Fruit fly (Drosophila melanogaster) whole organism, adult: ENCODE measurements around the gene CG34310.

Experiments
- CG14711 ChIP-seq: fragments of 200-800 bp; sonication (Bioruptor generic); optimal IDR thresholded peaks from 2 replicates; lab custom pipeline; 2018; ENCODE audit warnings: missing biosample characterization, mild to moderate bottlenecking, missing genetic modification characterization, moderate library complexity
- CG1620 ChIP-seq: fragments of 200-800 bp; sonication (Bioruptor generic); optimal IDR thresholded peaks from 2 replicates; lab custom pipeline; 2016; ENCODE audit warnings: missing biosample characterization, missing genetic modification characterization
- CG33017 ChIP-seq: fragments of 200-800 bp; sonication (Bioruptor generic); optimal IDR thresholded peaks from 2 replicates; lab custom pipeline; 2018; ENCODE audit warnings: missing biosample characterization, mild to moderate bottlenecking, missing genetic modification characterization, moderate library complexity
- CG5204 ChIP-seq: fragments of 200-800 bp; sonication (Bioruptor generic); optimal IDR thresholded peaks from 2 replicates; lab custom pipeline; 2016; ENCODE audit warnings: missing biosample characterization, missing genetic modification characterization
- Clk ChIP-seq: fragments of 200-800 bp; sonication (Bioruptor generic); optimal IDR thresholded peaks from 2 replicates; lab custom pipeline; 2017; ENCODE audit warnings: missing biosample characterization, missing genetic modification characterization
- Hr96 ChIP-seq: fragments of 200-800 bp; sonication (Bioruptor generic); optimal IDR thresholded peaks from 2 replicates; lab custom pipeline; 2016; ENCODE audit warnings: missing biosample characterization, missing genetic modification characterization
- Mnt ChIP-seq: fragments of 200-800 bp; sonication (Bioruptor generic); optimal IDR thresholded peaks from 2 replicates; lab custom pipeline; 2016; ENCODE audit warnings: missing biosample characterization, mild to moderate bottlenecking, missing genetic modification characterization
- cic ChIP-seq: fragments of 200-800 bp; sonication (Bioruptor generic); optimal IDR thresholded peaks from 2 replicates; lab custom pipeline; 2017; ENCODE audit warnings: missing biosample characterization, mild to moderate bottlenecking, missing genetic modification characterization, moderate library complexity
- cnc ChIP-seq, 2 experiments: fragments of >200 bp; optimal IDR thresholded peaks; 2 replicates each; lab custom pipeline; 2017
- kay ChIP-seq: fragments of 200-800 bp; sonication (Bioruptor generic); peaks from one replicate; lab custom pipeline; 2016; ENCODE audit warnings: missing biosample characterization, missing genetic modification characterization, borderline replicate concordance
- ovo ChIP-seq: fragments of 200-800 bp; sonication (Bioruptor generic); optimal IDR thresholded peaks from 2 replicates; lab custom pipeline; 2016; ENCODE audit warnings: missing biosample characterization, missing genetic modification characterization
- tj ChIP-seq: fragments of 200-800 bp; sonication (Bioruptor generic); optimal IDR thresholded peaks from 3 replicates; lab custom pipeline; 2017; ENCODE audit warnings: missing biosample characterization, mild to moderate bottlenecking, missing genetic modification characterization, moderate library complexity

DNA sequence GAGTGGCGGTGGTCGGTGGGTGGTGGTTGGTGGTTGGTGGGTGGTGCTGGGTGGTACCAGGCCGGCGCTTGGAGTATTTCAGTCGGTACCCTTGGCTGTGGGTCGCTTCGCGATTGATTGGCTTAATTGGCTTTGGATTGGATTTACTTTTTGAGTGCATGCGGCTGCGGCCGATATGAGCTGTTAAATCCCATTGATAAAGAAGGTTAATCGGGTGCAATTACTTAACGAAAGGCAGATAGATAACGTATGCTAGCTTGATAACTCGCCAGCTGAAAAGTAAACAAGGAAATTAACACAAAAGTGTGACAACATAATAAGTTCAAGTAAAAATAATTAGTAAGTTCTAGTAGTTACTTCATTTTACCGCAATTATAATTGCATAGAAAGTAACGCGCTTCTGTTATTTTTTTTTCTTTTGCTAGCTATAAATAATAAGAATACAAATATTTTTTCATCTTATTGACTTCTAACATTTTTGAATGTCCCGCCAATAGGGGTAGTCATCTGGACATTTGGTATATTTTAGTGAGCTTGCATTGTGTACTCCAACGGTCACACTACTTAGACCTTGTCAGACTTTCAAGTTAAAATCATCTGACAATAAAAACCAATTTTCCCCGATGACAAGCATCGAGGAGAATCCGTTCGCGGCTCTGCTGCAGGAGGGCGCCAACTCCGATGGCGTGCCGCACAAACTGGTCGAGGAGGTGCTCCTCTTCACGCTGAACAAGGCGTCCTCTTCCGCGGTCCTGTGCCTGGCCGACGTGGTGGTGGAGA is 5.3 kb upstream of the CG34310 start, which contains the start of the genes CG31636 and Ube4A:
- TF ChIP-seq CG33017 (no peak), kay (GFP tag; lab: Kevin White, UChicago) (no peak), CG14711 (no peak), Mnt (GFP tag; lab: Kevin White, UChicago) (no peak), Hr96 (GFP tag; lab: Kevin White, UChicago) (no peak), ovo (GFP tag; lab: Kevin White, UChicago) (no peak), CG5204 (GFP tag; lab: Kevin White, UChicago) (no peak), CG1620 (GFP tag; lab: Kevin White, UChicago) (no peak), tj (GFP tag; lab: Kevin White, UChicago) (no peak), cic (GFP tag; lab: Kevin White, UChicago) (peak; percentile 8), Clk (no peak), cnc (optimal IDR thresholded peaks at IDR 0.05; lab: Kevin White, UChicago) (no peak)
